Worm (Caenorhabditis elegans) whole organism, L2 larva: ENCODE measurements around the gene T05A8.11.

Experiments used
- C34F6.9 ChIP-seq: fragments of 150-350 bp; optimal IDR thresholded peaks from 2 replicates; lab custom pipeline; 2014; ENCODE audit warnings: missing biosample characterization, missing genetic modification characterization
- R02D3.7 ChIP-seq: fragments of 150-350 bp; optimal IDR thresholded peaks from 2 replicates; lab custom pipeline; 2014; ENCODE audit warnings: missing biosample characterization, missing genetic modification characterization
- ZK546.5 ChIP-seq: sonication (generic microtip); optimal IDR thresholded peaks from 2 replicates; lab custom pipeline; 2017; ENCODE audit warnings: missing biosample characterization, missing genetic modification characterization
- alr-1 ChIP-seq: fragments of 150-350 bp; optimal IDR thresholded peaks from 2 replicates; lab custom pipeline; 2014; ENCODE audit warnings: missing biosample characterization, missing genetic modification characterization
- aly-2 ChIP-seq: fragments of 150-350 bp; optimal IDR thresholded peaks from 2 replicates; lab custom pipeline; 2014; ENCODE audit warnings: missing biosample characterization, missing genetic modification characterization
- ama-1 ChIP-seq: fragments of 150-350 bp; optimal IDR thresholded peaks from 2 replicates; lab custom pipeline; 2018; ENCODE audit warnings: inconsistent platforms
- blmp-1 ChIP-seq: sonication (generic microtip); optimal IDR thresholded peaks from 2 replicates; lab custom pipeline; 2017; ENCODE audit warnings: missing genetic modification characterization, mild to moderate bottlenecking, missing compliant biosample characterization, antibody characterized with exemption, moderate library complexity; ENCODE audit not compliant: insufficient read depth
- ceh-82 ChIP-seq: fragments of 150-350 bp; optimal IDR thresholded peaks from 2 replicates; lab custom pipeline; 2014; ENCODE audit warnings: missing biosample characterization, missing genetic modification characterization
- crh-2 ChIP-seq: sonication (generic microtip); optimal IDR thresholded peaks from 2 replicates; lab custom pipeline; 2017; ENCODE audit warnings: missing biosample characterization, missing genetic modification characterization
- elt-3 ChIP-seq: sonication (generic microtip); optimal IDR thresholded peaks from 2 replicates; lab custom pipeline; 2017; ENCODE audit warnings: missing biosample characterization, missing genetic modification characterization
- gmeb-1 ChIP-seq: fragments of 150-350 bp; optimal IDR thresholded peaks from 2 replicates; lab custom pipeline; 2014; ENCODE audit warnings: missing biosample characterization, missing genetic modification characterization
- lin-11 ChIP-seq: fragments of 150-350 bp; sonication (generic microtip); optimal IDR thresholded peaks from 2 replicates; lab custom pipeline; 2014; ENCODE audit warnings: missing biosample characterization, missing genetic modification characterization, inconsistent platforms, mixed read lengths
- lin-13 ChIP-seq: fragments of 150-350 bp; optimal IDR thresholded peaks from 2 replicates; lab custom pipeline; 2014; ENCODE audit warnings: missing biosample characterization, missing genetic modification reagents, missing genetic modification characterization
- lin-39 ChIP-seq: fragments of 150-350 bp; optimal IDR thresholded peaks from 2 replicates; lab custom pipeline; 2014; ENCODE audit warnings: missing biosample characterization, missing genetic modification reagents, missing genetic modification characterization
- lsy-2 ChIP-seq, 2 experiments: fragments of 150-350 bp in 1 of 2; sonication (generic microtip) in 1 of 2; optimal IDR thresholded peaks; 2 replicates each; lab custom pipeline; 2014 to 2017; ENCODE audit warnings: missing biosample characterization in 2 of 2, missing genetic modification characterization in 2 of 2
- mab-5 ChIP-seq: fragments of 150-350 bp; optimal IDR thresholded peaks from 2 replicates; lab custom pipeline; 2014; ENCODE audit warnings: missing biosample characterization, missing genetic modification characterization
- mbf-1 ChIP-seq: sonication (generic microtip); optimal IDR thresholded peaks from 2 replicates; lab custom pipeline; 2017; ENCODE audit warnings: missing biosample characterization, missing genetic modification characterization
- mdl-1 ChIP-seq, 2 experiments: fragments of 150-350 bp in 1 of 2; sonication (generic microtip) in 1 of 2; optimal IDR thresholded peaks; 2 replicates each; lab custom pipeline; 2017; ENCODE audit warnings: missing biosample characterization in 2 of 2, missing genetic modification characterization in 2 of 2
- nhr-11 ChIP-seq: fragments of 150-350 bp; optimal IDR thresholded peaks from 2 replicates; lab custom pipeline; 2014; ENCODE audit warnings: missing biosample characterization, missing genetic modification characterization
- nhr-21 ChIP-seq: fragments of 150-350 bp; optimal IDR thresholded peaks from 2 replicates; lab custom pipeline; 2014; ENCODE audit warnings: missing biosample characterization, missing genetic modification characterization
- nhr-23 ChIP-seq: fragments of 150-350 bp; optimal IDR thresholded peaks from 2 replicates; lab custom pipeline; 2014; ENCODE audit warnings: missing biosample characterization, missing genetic modification reagents, missing genetic modification characterization
- nhr-237 ChIP-seq: fragments of 150-350 bp; optimal IDR thresholded peaks from 2 replicates; lab custom pipeline; 2014; ENCODE audit warnings: missing biosample characterization, missing genetic modification characterization
- nhr-25 ChIP-seq: fragments of 150-350 bp; sonication (generic microtip); optimal IDR thresholded peaks from 3 replicates; lab custom pipeline; 2014; ENCODE audit warnings: missing biosample characterization, missing genetic modification characterization
- nhr-6 ChIP-seq: fragments of 150-350 bp; optimal IDR thresholded peaks from 2 replicates; lab custom pipeline; 2014; ENCODE audit warnings: missing biosample characterization, missing genetic modification characterization
- peb-1 ChIP-seq: fragments of 150-350 bp; optimal IDR thresholded peaks from 2 replicates; lab custom pipeline; 2014; ENCODE audit warnings: missing biosample characterization, missing genetic modification characterization
- skn-1 ChIP-seq: sonication (generic microtip); optimal IDR thresholded peaks from 2 replicates; lab custom pipeline; 2017; ENCODE audit warnings: missing biosample characterization, missing genetic modification characterization
- sma-9 ChIP-seq, 2 experiments: fragments of 150-350 bp in 1 of 2; sonication (generic microtip) in 1 of 2; optimal IDR thresholded peaks; 2 replicates each; lab custom pipeline; 2014 to 2016; ENCODE audit warnings: missing genetic modification characterization in 2 of 2, mild to moderate bottlenecking in 1 of 2, missing biosample characterization in 1 of 2, missing compliant biosample characterization in 1 of 2, missing genetic modification reagents in 1 of 2, moderate library complexity in 1 of 2
- snpc-4 ChIP-seq: fragments of 150-350 bp; optimal IDR thresholded peaks from 2 replicates; lab custom pipeline; 2014; ENCODE audit warnings: missing biosample characterization, missing genetic modification characterization
- unc-55 ChIP-seq: fragments of 150-350 bp; sonication (generic microtip); optimal IDR thresholded peaks from 3 replicates; lab custom pipeline; 2014; ENCODE audit warnings: missing biosample characterization, missing genetic modification reagents, missing genetic modification characterization
- unc-62 ChIP-seq: fragments of 150-350 bp; optimal IDR thresholded peaks from 2 replicates; lab custom pipeline; 2014; ENCODE audit warnings: missing biosample characterization, missing genetic modification reagents, missing genetic modification characterization
- ztf-11 ChIP-seq: sonication (generic microtip); optimal IDR thresholded peaks from 2 replicates; lab custom pipeline; 2017; ENCODE audit warnings: missing biosample characterization, missing genetic modification characterization

T05A8.11 gene

ce11 chrII:2769021-2769420, 43.6 kb upstream of the T05A8.11 start, which contains the start of gene F08D12.7:
TSS of gene F08D12.7 (minus strand) at chrII:2769121.
- TF ChIP-seq ama-1 (lab: Kevin White, UChicago) (no peak), blmp-1 (tag; lab: Kevin White, UChicago) (no peak), sma-9 (GFP tag; optimal IDR thresholded peaks at IDR 0.05; lab: Kevin White, UChicago) (no peak), sma-9 (tag; optimal IDR thresholded peaks at IDR 0.05; lab: Kevin White, UChicago) (no peak), unc-55 (no peak)
- TF ChIP-seq, all 48 proteins: peak for 0

ce11 chrII:2766331-2766730, 40.9 kb upstream of the T05A8.11 start, which contains the start of gene F08D12.15:
TSS of gene F08D12.15 (plus strand) at chrII:2766631.
- TF ChIP-seq unc-62 (no peak), alr-1 (tag; lab: Kevin White, UChicago) (no peak), ztf-11 (tag; lab: Kevin White, UChicago) (no peak), gmeb-1 (tag; lab: Kevin White, UChicago) (no peak), R02D3.7 (tag; lab: Kevin White, UChicago) (no peak), crh-2 (tag; lab: Kevin White, UChicago) (no peak), nhr-237 (tag; lab: Kevin White, UChicago) (no peak), snpc-4 (tag; lab: Kevin White, UChicago) (no peak), mbf-1 (tag; lab: Kevin White, UChicago) (no peak), ZK546.5 (tag; lab: Kevin White, UChicago) (no peak), lsy-2 (tag; optimal IDR thresholded peaks at IDR 0.05; lab: Kevin White, UChicago) (no peak), nhr-21 (tag; lab: Kevin White, UChicago) (no peak), sma-9 (GFP tag; optimal IDR thresholded peaks at IDR 0.05; lab: Kevin White, UChicago) (no peak), sma-9 (tag; optimal IDR thresholded peaks at IDR 0.05; lab: Kevin White, UChicago) (no peak), blmp-1 (tag; lab: Kevin White, UChicago) (no peak), lin-39 (no peak)

ce11 chrII:2764664-2765063, 39.2 kb upstream of the T05A8.11 start, which contains the start of gene fbxb-108:
TSS of gene fbxb-108 (plus strand) at chrII:2764964.
- TF ChIP-seq nhr-6 (tag; lab: Kevin White, UChicago) (no peak), nhr-11 (tag; lab: Kevin White, UChicago) (no peak), peb-1 (tag; lab: Kevin White, UChicago) (no peak), snpc-4 (tag; lab: Kevin White, UChicago) (no peak), lin-11 (tag; lab: Kevin White, UChicago) (no peak), C34F6.9 (tag; lab: Kevin White, UChicago) (no peak), nhr-23 (tag; lab: Kevin White, UChicago) (no peak), mab-5 (tag; lab: Kevin White, UChicago) (no peak), mdl-1 (tag; optimal IDR thresholded peaks at IDR 0.05; lab: Kevin White, UChicago) (no peak)

ce11 chrII:2762108-2762507, 36.6 kb upstream of the T05A8.11 start, which contains the start of gene fbxb-106:
TSS of gene fbxb-106 (plus strand) at chrII:2762408.
- no peak for TF ChIP-seq sma-9 (GFP tag; optimal IDR thresholded peaks at IDR 0.05; lab: Kevin White, UChicago)
- no peak for TF ChIP-seq sma-9 (tag; optimal IDR thresholded peaks at IDR 0.05; lab: Kevin White, UChicago)
- TF ChIP-seq skn-1 (tag; lab: Kevin White, UChicago): no peak
- TF ChIP-seq lin-11 (tag; lab: Kevin White, UChicago): no peak
- TF ChIP-seq aly-2 (tag; lab: Kevin White, UChicago): no peak
- no peak for TF ChIP-seq nhr-25 (tag; lab: Kevin White, UChicago)
- TF ChIP-seq ceh-82 (tag; lab: Kevin White, UChicago): no peak
- no peak for TF ChIP-seq unc-55
- no peak for TF ChIP-seq mbf-1 (tag; lab: Kevin White, UChicago)
- TF ChIP-seq mab-5 (tag; lab: Kevin White, UChicago): no peak
- no peak for TF ChIP-seq elt-3 (tag; lab: Kevin White, UChicago)
- TF ChIP-seq ztf-11 (tag; lab: Kevin White, UChicago): no peak
- TF ChIP-seq gmeb-1 (tag; lab: Kevin White, UChicago): no peak
- TF ChIP-seq nhr-23 (tag; lab: Kevin White, UChicago): no peak
- TF ChIP-seq nhr-11 (tag; lab: Kevin White, UChicago): no peak
- TF ChIP-seq unc-62: no peak
- TF ChIP-seq nhr-237 (tag; lab: Kevin White, UChicago): no peak
- no peak for TF ChIP-seq lin-13 (GFP tag; lab: Kevin White, UChicago)

ce11 chrII:2758476-2758875, 33.0 kb upstream of the T05A8.11 start, which contains the start of gene fbxb-107:
TSS of gene fbxb-107 (plus strand) at chrII:2758772.
- TF ChIP-seq lin-11 (tag; lab: Kevin White, UChicago): no peak
- TF ChIP-seq, all 48 proteins: peak for 0
